Worm (Caenorhabditis elegans) whole organism, L1 larva: ENCODE data around the gene taap-1.

Experiments
- aha-1 ChIP-seq: fragments of 150-350 bp; optimal IDR thresholded peaks from 2 replicates; lab custom pipeline; 2014; ENCODE audit warnings: missing biosample characterization, missing genetic modification characterization
- ama-1 ChIP-seq: fragments of 150-350 bp; optimal IDR thresholded peaks from 2 replicates; lab custom pipeline; 2014
- fkh-10 ChIP-seq: sonication (generic microtip); optimal IDR thresholded peaks from 2 replicates; lab custom pipeline; 2017; ENCODE audit warnings: missing biosample characterization, missing genetic modification reagents, missing genetic modification characterization
- fos-1 ChIP-seq: fragments of 150-350 bp; optimal IDR thresholded peaks from 2 replicates; lab custom pipeline; 2014; ENCODE audit warnings: missing biosample characterization, missing genetic modification characterization
- isw-1 ChIP-seq: fragments of 200-800 bp; sonication (Bioruptor generic); IDR thresholded peaks from 2 replicates; pipeline ENCODE4 v1.3.6; 2022; ENCODE audit warnings: missing genetic modification characterization, missing compliant biosample characterization
- lin-13 ChIP-seq: fragments of 150-350 bp; optimal IDR thresholded peaks from 2 replicates; lab custom pipeline; 2014; ENCODE audit warnings: missing biosample characterization, missing genetic modification reagents, missing genetic modification characterization
- lin-39 ChIP-seq: fragments of 150-350 bp; optimal IDR thresholded peaks from 2 replicates; lab custom pipeline; 2014; ENCODE audit warnings: missing biosample characterization, missing genetic modification reagents, missing genetic modification characterization
- nhr-11 ChIP-seq: fragments of 150-350 bp; optimal IDR thresholded peaks from 2 replicates; lab custom pipeline; 2014; ENCODE audit warnings: missing biosample characterization, missing genetic modification characterization
- nhr-12 ChIP-seq: sonication (generic microtip); optimal IDR thresholded peaks from 2 replicates; lab custom pipeline; 2017; ENCODE audit warnings: missing biosample characterization, missing genetic modification characterization
- nhr-76 ChIP-seq: sonication (generic microtip); optimal IDR thresholded peaks from 2 replicates; lab custom pipeline; 2017; ENCODE audit warnings: missing biosample characterization, missing genetic modification characterization
- sup-37 ChIP-seq: fragments of 200-800 bp; sonication (Bioruptor generic); optimal IDR thresholded peaks from 2 replicates; lab custom pipeline; 2018; ENCODE audit warnings: mild to moderate bottlenecking, missing genetic modification characterization, missing compliant biosample characterization
- unc-98 ChIP-seq: fragments of 200-800 bp; sonication (Bioruptor generic); IDR thresholded peaks from 2 replicates; pipeline ENCODE4 v1.3.6; 2022; ENCODE audit warnings: missing genetic modification characterization, missing compliant biosample characterization
- zag-1 ChIP-seq: fragments of 150-350 bp; optimal IDR thresholded peaks from 2 replicates; lab custom pipeline; 2014; ENCODE audit warnings: missing biosample characterization, missing genetic modification characterization
- ztf-11 ChIP-seq, 2 experiments: sonication (generic microtip); optimal IDR thresholded peaks; 2 replicates each; lab custom pipeline; 2016 to 2017; ENCODE audit warnings: missing genetic modification characterization in 2 of 2, missing biosample characterization in 1 of 2, missing compliant biosample characterization in 1 of 2

- TF ChIP-seq nhr-12 (tag; lab: Kevin White, UChicago) (no peak), lin-13 (GFP tag; lab: Kevin White, UChicago) (no peak), ztf-11 (tag; optimal IDR thresholded peaks at IDR 0.05; lab: Kevin White, UChicago) (no peak), sup-37 (no peak), ama-1 (lab: Kevin White, UChicago) (no peak), lin-39 (tag; lab: Kevin White, UChicago) (no peak), nhr-11 (tag; lab: Kevin White, UChicago) (no peak), isw-1 (no peak), fos-1 (tag; lab: Kevin White, UChicago) (no peak), zag-1 (tag; lab: Kevin White, UChicago) (no peak), aha-1 (no peak), unc-98 (no peak), fkh-10 (GFP tag; lab: Kevin White, UChicago) (no peak), nhr-76 (tag; lab: Kevin White, UChicago) (no peak)
Measured at ce11 chrII:8496184-8496583, 12.5 kb upstream of the taap-1 start.
